Fruit fly (Drosophila melanogaster) whole organism, embryonic: Measurements from ENCODE around the gene Sfp33A2.

Experiments
- Ada2b ChIP-seq: fragments of 200-800 bp; sonication (Bioruptor generic); IDR thresholded peaks from 2 replicates; pipeline ENCODE4 v1.3.6; 2022; ENCODE audit warnings: missing biosample characterization, missing genetic modification characterization
- Asciz ChIP-seq: fragments of 200-800 bp; sonication (Bioruptor generic); optimal IDR thresholded peaks from 2 replicates; lab custom pipeline; 2017; ENCODE audit warnings: missing biosample characterization, mild to moderate bottlenecking, missing genetic modification characterization, missing genetic modification reagents
- Bgb ChIP-seq: fragments of 200-800 bp; sonication (Bioruptor generic); IDR thresholded peaks from 2 replicates; pipeline ENCODE4 v1.3.6; 2022; ENCODE audit warnings: missing biosample characterization, missing genetic modification characterization; ENCODE audit not compliant: partially characterized antibody
- BtbVII ChIP-seq: fragments of 200-800 bp; sonication (Bioruptor generic); optimal IDR thresholded peaks from 3 replicates; lab custom pipeline; 2017; ENCODE audit warnings: missing biosample characterization, mild to moderate bottlenecking, missing genetic modification characterization
- CG10267 ChIP-seq: fragments of 200-800 bp; sonication (Bioruptor generic); optimal IDR thresholded peaks from 2 replicates; lab custom pipeline; 2018; ENCODE audit warnings: missing biosample characterization, mild to moderate bottlenecking, missing genetic modification characterization, moderate library complexity
- CG11398 ChIP-seq: fragments of 200-800 bp; sonication (Bioruptor generic); optimal IDR thresholded peaks from 2 replicates; lab custom pipeline; 2016; ENCODE audit warnings: missing biosample characterization, missing genetic modification characterization
- CG16813 ChIP-seq: fragments of 200-800 bp; sonication (Bioruptor generic); IDR thresholded peaks from 3 replicates; pipeline ENCODE4 v1.3.6; 2022; ENCODE audit warnings: missing biosample characterization, missing genetic modification characterization; ENCODE audit not compliant: partially characterized antibody
- CG18764 ChIP-seq: fragments of 200-800 bp; sonication (Bioruptor generic); optimal IDR thresholded peaks from 3 replicates; lab custom pipeline; 2016; ENCODE audit warnings: missing biosample characterization, missing genetic modification characterization
- CG2199 ChIP-seq: fragments of 200-800 bp; sonication (Bioruptor generic); IDR thresholded peaks from 3 replicates; pipeline ENCODE4 v1.3.6; 2022; ENCODE audit warnings: missing biosample characterization, missing genetic modification characterization
- CG32532 ChIP-seq: fragments of 200-800 bp; sonication (Bioruptor generic); IDR thresholded peaks from 2 replicates; pipeline ENCODE4 v1.3.6; 2022; ENCODE audit warnings: missing biosample characterization, missing genetic modification characterization
- CG34376 ChIP-seq: fragments of 200-800 bp; sonication (Bioruptor generic); optimal IDR thresholded peaks from 2 replicates; lab custom pipeline; 2018; ENCODE audit warnings: missing biosample characterization, mild to moderate bottlenecking, missing genetic modification characterization
- CG43689 ChIP-seq: fragments of 200-800 bp; sonication (Bioruptor generic); IDR thresholded peaks from 2 replicates; pipeline ENCODE4 v1.3.6; 2022; ENCODE audit warnings: missing biosample characterization, missing genetic modification characterization
- CG4820 ChIP-seq: fragments of 200-800 bp; sonication (Bioruptor generic); optimal IDR thresholded peaks from 3 replicates; lab custom pipeline; 2016; ENCODE audit warnings: missing biosample characterization, missing genetic modification characterization
- CG7963 ChIP-seq: fragments of 200-800 bp; sonication (Bioruptor generic); IDR thresholded peaks from 3 replicates; pipeline ENCODE4 v1.3.6; 2022; ENCODE audit warnings: missing biosample characterization, missing genetic modification characterization; ENCODE audit not compliant: partially characterized antibody
- CG8290 ChIP-seq, 3 experiments: fragments of 200-800 bp; sonication (Bioruptor generic); optimal IDR thresholded peaks; 2 replicates each; lab custom pipeline; 2016 to 2019; ENCODE audit warnings: missing biosample characterization in 3 of 3, missing genetic modification characterization in 3 of 3, mild to moderate bottlenecking in 2 of 3, moderate library complexity in 1 of 3
- CG9797 ChIP-seq: fragments of 200-800 bp; sonication (Bioruptor generic); optimal IDR thresholded peaks from 3 replicates; lab custom pipeline; 2018; ENCODE audit warnings: missing biosample characterization, mild to moderate bottlenecking, missing genetic modification characterization
- CTCF ChIP-seq: fragments of 200-800 bp; sonication (Bioruptor generic); optimal IDR thresholded peaks from 2 replicates; lab custom pipeline; 2017; ENCODE audit warnings: missing biosample characterization, mild to moderate bottlenecking, missing genetic modification characterization, moderate library complexity
- ERR ChIP-seq: fragments of 200-800 bp; sonication (Bioruptor generic); optimal IDR thresholded peaks from 2 replicates; lab custom pipeline; 2016; ENCODE audit warnings: missing biosample characterization, missing genetic modification characterization
- HLH3B ChIP-seq: fragments of 200-800 bp; sonication (Bioruptor generic); IDR thresholded peaks from 2 replicates; pipeline ENCODE4 v1.3.6; 2022; ENCODE audit warnings: missing biosample characterization, missing genetic modification characterization
- Hr3 ChIP-seq: fragments of 200-800 bp; sonication (Bioruptor generic); optimal IDR thresholded peaks from 3 replicates; lab custom pipeline; 2016; ENCODE audit warnings: missing biosample characterization, missing genetic modification characterization
- MTF-1 ChIP-seq: fragments of 200-800 bp; sonication (Bioruptor generic); optimal IDR thresholded peaks from 2 replicates; lab custom pipeline; 2018; ENCODE audit warnings: missing biosample characterization, mild to moderate bottlenecking, missing genetic modification characterization, borderline replicate concordance
- Rfx ChIP-seq: fragments of 200-800 bp; sonication (Bioruptor generic); IDR thresholded peaks from 2 replicates; pipeline ENCODE4 v1.3.6; 2022; ENCODE audit warnings: missing biosample characterization, missing genetic modification characterization
- Side ChIP-seq: fragments of 200-800 bp; sonication (Bioruptor generic); optimal IDR thresholded peaks from 2 replicates; lab custom pipeline; 2016; ENCODE audit warnings: missing biosample characterization, missing genetic modification characterization
- Sox102F ChIP-seq: fragments of 200-800 bp; sonication (Bioruptor generic); optimal IDR thresholded peaks from 2 replicates; lab custom pipeline; 2018; ENCODE audit warnings: missing biosample characterization, mild to moderate bottlenecking, missing genetic modification characterization, moderate library complexity
- Taf1 ChIP-seq: fragments of 200-800 bp; sonication (Bioruptor generic); IDR thresholded peaks from 2 replicates; pipeline ENCODE4 v1.3.6; 2022; ENCODE audit warnings: missing biosample characterization, missing genetic modification characterization
- Xrp1 ChIP-seq: fragments of 200-800 bp; sonication (Bioruptor generic); IDR thresholded peaks from 2 replicates; pipeline ENCODE4 v1.3.6; 2022; ENCODE audit warnings: missing biosample characterization, missing genetic modification characterization
- ab ChIP-seq: fragments of 200-800 bp; sonication (Bioruptor generic); optimal IDR thresholded peaks from 2 replicates; lab custom pipeline; 2016; ENCODE audit warnings: missing biosample characterization, missing genetic modification characterization
- caup ChIP-seq: fragments of 200-800 bp; sonication (Bioruptor generic); optimal IDR thresholded peaks from 3 replicates; lab custom pipeline; 2017; ENCODE audit warnings: missing biosample characterization, mild to moderate bottlenecking, missing genetic modification characterization, moderate library complexity; ENCODE audit not compliant: severe bottlenecking
- chn ChIP-seq: fragments of 200-800 bp; sonication (Bioruptor generic); optimal IDR thresholded peaks from 2 replicates; lab custom pipeline; 2016; ENCODE audit warnings: missing biosample characterization, missing genetic modification characterization
- da ChIP-seq: fragments of 200-800 bp; sonication (Bioruptor generic); optimal IDR thresholded peaks from 2 replicates; lab custom pipeline; 2016; ENCODE audit warnings: missing biosample characterization, missing genetic modification characterization
- dmrt99B ChIP-seq: fragments of 200-800 bp; sonication (Bioruptor generic); optimal IDR thresholded peaks from 2 replicates; lab custom pipeline; 2018; ENCODE audit warnings: missing biosample characterization, mild to moderate bottlenecking, missing genetic modification characterization, moderate library complexity
- fd64A ChIP-seq: fragments of 200-800 bp; sonication (Bioruptor generic); optimal IDR thresholded peaks from 3 replicates; lab custom pipeline; 2018; ENCODE audit warnings: missing biosample characterization, mild to moderate bottlenecking, missing genetic modification characterization
- hb ChIP-seq: fragments of 200-800 bp; sonication (Bioruptor generic); IDR thresholded peaks from 3 replicates; pipeline ENCODE4 v1.3.6; 2022; ENCODE audit warnings: missing biosample characterization, missing genetic modification characterization; ENCODE audit not compliant: partially characterized antibody
- insv ChIP-seq, 2 experiments: fragments of 200-800 bp; sonication (Bioruptor generic); optimal IDR thresholded peaks; 3 replicates each; lab custom pipeline; 2016 to 2018; ENCODE audit warnings: missing biosample characterization in 2 of 2, missing genetic modification characterization in 2 of 2
- jing ChIP-seq: fragments of 200-800 bp; sonication (Bioruptor generic); optimal IDR thresholded peaks from 2 replicates; lab custom pipeline; 2018; ENCODE audit warnings: missing biosample characterization, mild to moderate bottlenecking, missing genetic modification characterization
- kah ChIP-seq: fragments of 200-800 bp; sonication (Bioruptor generic); optimal IDR thresholded peaks from 2 replicates; lab custom pipeline; 2018; ENCODE audit warnings: missing biosample characterization, mild to moderate bottlenecking, missing genetic modification characterization
- lilli ChIP-seq: fragments of 200-800 bp; sonication (Bioruptor generic); optimal IDR thresholded peaks from 3 replicates; lab custom pipeline; 2016; ENCODE audit warnings: missing biosample characterization, missing genetic modification characterization
- mirr ChIP-seq: fragments of 200-800 bp; sonication (Bioruptor generic); optimal IDR thresholded peaks from 3 replicates; lab custom pipeline; 2018; ENCODE audit warnings: missing biosample characterization, mild to moderate bottlenecking, missing genetic modification characterization
- nerfin-1 ChIP-seq: fragments of 200-800 bp; sonication (Bioruptor generic); optimal IDR thresholded peaks from 3 replicates; lab custom pipeline; 2019; ENCODE audit warnings: missing biosample characterization, mild to moderate bottlenecking, missing genetic modification characterization, moderate library complexity
- nmo ChIP-seq: fragments of 200-800 bp; sonication (Bioruptor generic); optimal IDR thresholded peaks from 2 replicates; lab custom pipeline; 2018; ENCODE audit warnings: missing biosample characterization, mild to moderate bottlenecking, missing genetic modification characterization, moderate library complexity
- prd ChIP-seq, 3 experiments: fragments of >200 bp in 2 of 3; fragments of 200-800 bp in 1 of 3; sonication (Bioruptor generic) in 1 of 3; optimal IDR thresholded peaks in 2 of 3; IDR thresholded peaks in 1 of 3; 2 replicates in 2 of 3; 3 replicates in 1 of 3; pipeline versions ENCODE4 v1.3.6 to Lab custom; 2017 to 2022; ENCODE audit warnings: missing biosample characterization in 1 of 3, missing genetic modification characterization in 1 of 3
- pros ChIP-seq: fragments of 200-800 bp; sonication (Bioruptor generic); optimal IDR thresholded peaks from 3 replicates; lab custom pipeline; 2019; ENCODE audit warnings: missing biosample characterization, mild to moderate bottlenecking, missing genetic modification characterization, moderate library complexity
- row ChIP-seq: fragments of 200-800 bp; sonication (Bioruptor generic); IDR thresholded peaks from 3 replicates; pipeline ENCODE4 v1.3.6; 2022; ENCODE audit warnings: missing biosample characterization, missing genetic modification characterization
- schlank ChIP-seq: fragments of 200-800 bp; sonication (Bioruptor generic); optimal IDR thresholded peaks from 2 replicates; lab custom pipeline; 2018; ENCODE audit warnings: missing biosample characterization, mild to moderate bottlenecking, missing genetic modification characterization
- slbo ChIP-seq: fragments of 200-800 bp; sonication (Bioruptor generic); IDR thresholded peaks from 2 replicates; pipeline ENCODE4 v1.3.6; 2022; ENCODE audit warnings: missing biosample characterization, missing genetic modification characterization
- so ChIP-seq: fragments of 200-800 bp; sonication (Bioruptor generic); IDR thresholded peaks from 3 replicates; pipeline ENCODE4 v1.3.6; 2022; ENCODE audit warnings: missing biosample characterization, missing genetic modification characterization
- sob ChIP-seq: fragments of 200-800 bp; sonication (Bioruptor generic); IDR thresholded peaks from 2 replicates; pipeline ENCODE4 v1.3.6; 2022; ENCODE audit warnings: missing biosample characterization, missing genetic modification characterization
- tin ChIP-seq: fragments of 200-800 bp; sonication (Bioruptor generic); optimal IDR thresholded peaks from 3 replicates; lab custom pipeline; 2016; ENCODE audit warnings: missing biosample characterization, missing genetic modification characterization
- tx ChIP-seq: fragments of 200-800 bp; sonication (Bioruptor generic); optimal IDR thresholded peaks from 2 replicates; lab custom pipeline; 2016; ENCODE audit warnings: missing biosample characterization, missing genetic modification characterization
- vfl ChIP-seq: fragments of 200-800 bp; sonication (Bioruptor generic); optimal IDR thresholded peaks from 2 replicates; lab custom pipeline; 2016; ENCODE audit warnings: missing biosample characterization, missing genetic modification characterization

The Sfp33A2 gene

dm6 chr2L:11816376-11816775, 21.1 kb upstream of the Sfp33A2 start (continued):
- peak; percentile 92 for TF ChIP-seq CG4820 (GFP tag; lab: Kevin White, UChicago)
- peak; percentile 68 for TF ChIP-seq CG9797 (GFP tag; lab: Kevin White, UChicago)
- TF ChIP-seq vfl (GFP tag; lab: Kevin White, UChicago) = peak; percentile 61
- TF ChIP-seq kah (GFP tag; lab: Kevin White, UChicago) = peak; percentile 93
- TF ChIP-seq hb = no peak
- TF ChIP-seq CG32532 = peak; percentile 90
- peak; percentile 90 for TF ChIP-seq nerfin-1 (tag; lab: Kevin White, UChicago)
- TF ChIP-seq MTF-1 = peak; percentile 99
- TF ChIP-seq jing = peak; percentile 87
- TF ChIP-seq tx = peak; percentile 75
- peak; percentile 82 for TF ChIP-seq Xrp1 (GFP tag; lab: Robert Waterston, UW)
- TF ChIP-seq ERR (GFP tag; lab: Kevin White, UChicago) = peak; percentile 77
- peak; percentile 81 for TF ChIP-seq CG43689 (GFP tag; lab: Robert Waterston, UW)
- no peak; the same call in 1 of the 2 replicates for TF ChIP-seq Bgb (GFP tag; lab: Robert Waterston, UW)
- peak; percentile 44; the same call in 1 of the 3 replicates for TF ChIP-seq CG7963
- peak; percentile 43; the same call in 1 of the 2 replicates for TF ChIP-seq Taf1
- TF ChIP-seq row = peak; percentile 39; the same call in 1 of the 3 replicates
- TF ChIP-seq da = peak; percentile 92
- peak; percentile 96 for TF ChIP-seq CG18764 (GFP tag; lab: Kevin White, UChicago)
- peak; percentile 97 for TF ChIP-seq Asciz (GFP tag; lab: Kevin White, UChicago)
- TF ChIP-seq caup = peak; percentile 99
- TF ChIP-seq prd (optimal IDR thresholded peaks at IDR 0.05; lab: Kevin White, UChicago) = no peak
- TF ChIP-seq prd (GFP tag; IDR thresholded peaks at IDR 0.05; lab: Robert Waterston, UW) = peak; percentile 89
- peak; percentile 98 for TF ChIP-seq CG34376 (GFP tag; lab: Kevin White, UChicago)
- TF ChIP-seq ab (GFP tag; lab: Kevin White, UChicago) = peak; percentile 38
- TF ChIP-seq Hr3 (GFP tag; lab: Kevin White, UChicago) = peak; percentile 87
- peak; percentile 94 for TF ChIP-seq CG11398
- peak; percentile 91 for TF ChIP-seq Rfx (GFP tag; lab: Robert Waterston, UW)
- peak; percentile 97 for TF ChIP-seq tin
- TF ChIP-seq mirr = peak; percentile 95
- peak; percentile 92 for TF ChIP-seq HLH3B
- TF ChIP-seq sob (GFP tag; lab: Robert Waterston, UW) = peak; percentile 88
- peak; percentile 93 for TF ChIP-seq chn (GFP tag; lab: Kevin White, UChicago)
- peak; percentile 87 for TF ChIP-seq CG10267 (tag; lab: Kevin White, UChicago)
- peak; percentile 97 for TF ChIP-seq fd64A (GFP tag; lab: Kevin White, UChicago)
- TF ChIP-seq lilli (GFP tag; lab: Kevin White, UChicago) = peak; percentile 75
- peak; percentile 89 for TF ChIP-seq Ada2b (GFP tag; lab: Robert Waterston, UW)
- peak; percentile 23 for TF ChIP-seq pros
- TF ChIP-seq insv (GFP tag; optimal IDR thresholded peaks at IDR 0.05; lab: Kevin White, UChicago) = peak in 1 of 2 experiments; percentile 83
- TF ChIP-seq schlank (tag; lab: Kevin White, UChicago) = peak; percentile 87
- TF ChIP-seq Sox102F (GFP tag; lab: Kevin White, UChicago) = peak; percentile 86
- peak; percentile 82 for TF ChIP-seq slbo
- peak; percentile 92 for TF ChIP-seq CG8290 (GFP tag; optimal IDR thresholded peaks at IDR 0.05; lab: Kevin White, UChicago)
- TF ChIP-seq CG8290 (tag; optimal IDR thresholded peaks at IDR 0.05; lab: Kevin White, UChicago) = peak; percentile 91 to 98
- peak; percentile 50; the same call in 2 of the 3 replicates for TF ChIP-seq CG16813
- peak; percentile 94 for TF ChIP-seq CTCF (GFP tag; lab: Kevin White, UChicago)
- TF ChIP-seq CG2199 (GFP tag; lab: Robert Waterston, UW) = peak; percentile 98
- TF ChIP-seq dmrt99B (tag; lab: Kevin White, UChicago) = peak; percentile 87
- TF ChIP-seq BtbVII (GFP tag; lab: Kevin White, UChicago) = peak; percentile 96
- peak; percentile 90 for TF ChIP-seq nmo
- TF ChIP-seq so = peak; percentile 87
- TF ChIP-seq Side = peak; percentile 93
